Worm (Caenorhabditis elegans) whole organism, early embryonic: Measurements from ENCODE around the gene bus-12.

Experiments
- B0310.2 ChIP-seq: sonication (generic microtip); optimal IDR thresholded peaks from 2 replicates; lab custom pipeline; 2016; ENCODE audit warnings: mild to moderate bottlenecking, missing genetic modification characterization, missing compliant biosample characterization
- F13C5.2 ChIP-seq: sonication (generic microtip); optimal IDR thresholded peaks from 2 replicates; lab custom pipeline; 2017; ENCODE audit warnings: mild to moderate bottlenecking, missing genetic modification characterization, inconsistent platforms, missing compliant biosample characterization
- aly-1 ChIP-seq: sonication (generic microtip); optimal IDR thresholded peaks from 2 replicates; lab custom pipeline; 2016; ENCODE audit warnings: missing genetic modification characterization, missing compliant biosample characterization
- ama-1 ChIP-seq: fragments of 150-350 bp; optimal IDR thresholded peaks from 2 replicates; lab custom pipeline; 2014
- ceh-13 ChIP-seq: fragments of 200-800 bp; sonication (Bioruptor generic); optimal IDR thresholded peaks from 2 replicates; lab custom pipeline; 2018; ENCODE audit warnings: mild to moderate bottlenecking, missing genetic modification characterization, missing compliant biosample characterization
- ceh-36 ChIP-seq: sonication (generic microtip); optimal IDR thresholded peaks from 2 replicates; lab custom pipeline; 2016; ENCODE audit warnings: missing genetic modification characterization, inconsistent platforms, missing compliant biosample characterization
- ets-7 ChIP-seq: sonication (generic microtip); optimal IDR thresholded peaks from 2 replicates; lab custom pipeline; 2016; ENCODE audit warnings: missing genotype, missing genetic modification characterization, missing compliant biosample characterization
- flt-1 ChIP-seq: fragments of 200-800 bp; sonication (Bioruptor generic); IDR thresholded peaks from 2 replicates; pipeline ENCODE4 v1.3.6; 2022; ENCODE audit warnings: missing genetic modification characterization, missing compliant biosample characterization
- hmbx-1 ChIP-seq: sonication (generic microtip); optimal IDR thresholded peaks from 2 replicates; lab custom pipeline; 2016; ENCODE audit warnings: mild to moderate bottlenecking, missing genetic modification characterization, missing compliant biosample characterization
- hmg-4 ChIP-seq: fragments of 200-800 bp; sonication (Bioruptor generic); optimal IDR thresholded peaks from 2 replicates; lab custom pipeline; 2018; ENCODE audit warnings: mild to moderate bottlenecking, missing genetic modification characterization, missing compliant biosample characterization
- hnd-1 ChIP-seq: sonication (generic microtip); optimal IDR thresholded peaks from 2 replicates; lab custom pipeline; 2016; ENCODE audit warnings: missing genetic modification characterization, missing compliant biosample characterization
- pes-1 ChIP-seq: fragments of 200-800 bp; sonication (Bioruptor generic); IDR thresholded peaks from 2 replicates; pipeline ENCODE4 v1.3.6; 2022; ENCODE audit warnings: missing genetic modification reagents, missing genetic modification characterization, missing compliant biosample characterization
- scrt-1 ChIP-seq: fragments of 200-800 bp; sonication (Bioruptor generic); IDR thresholded peaks from 2 replicates; pipeline ENCODE4 v1.3.6; 2022; ENCODE audit warnings: missing genetic modification characterization, missing compliant biosample characterization
- sea-1 ChIP-seq: fragments of 200-800 bp; sonication (Bioruptor generic); conservative IDR thresholded peaks from 2 replicates; pipeline ENCODE4 v1.3.6; 2022; ENCODE audit warnings: missing genetic modification characterization, missing compliant biosample characterization
- tbx-11 ChIP-seq: fragments of 200-800 bp; sonication (Bioruptor generic); IDR thresholded peaks from 2 replicates; pipeline ENCODE4 v1.3.6; 2022; ENCODE audit warnings: missing genetic modification characterization, missing compliant biosample characterization
- tbx-37 ChIP-seq: fragments of 200-800 bp; sonication (Bioruptor generic); conservative IDR thresholded peaks from 2 replicates; pipeline ENCODE4 v1.3.6; 2022; ENCODE audit warnings: missing genetic modification reagents, missing genetic modification characterization, missing compliant biosample characterization
- tra-4 ChIP-seq: sonication (generic microtip); optimal IDR thresholded peaks from 2 replicates; lab custom pipeline; 2017; ENCODE audit warnings: missing genetic modification characterization, missing compliant biosample characterization

The bus-12 gene

DNA sequence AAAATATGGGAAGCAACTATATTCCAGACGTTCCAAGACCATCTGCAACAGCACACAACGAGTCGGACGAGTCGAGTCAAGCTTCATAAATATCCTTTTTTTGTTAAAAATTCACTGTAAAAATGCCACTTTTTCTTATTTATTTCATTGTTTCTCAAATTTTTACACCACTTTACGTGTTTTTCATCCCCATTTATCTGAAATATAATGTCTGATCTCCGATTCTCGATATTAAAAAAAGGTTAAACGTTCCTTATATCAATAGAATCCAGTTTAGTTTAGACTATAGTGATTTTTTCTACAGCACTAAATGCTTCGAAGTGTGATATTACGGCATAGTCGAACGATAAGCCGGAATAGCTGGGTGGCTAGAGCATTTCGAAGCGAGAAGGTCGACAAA is 47.5 kb downstream of the bus-12 start, which contains the start of gene Y67H2A.7:
Gene Y67H2A.7, plus strand, starts transcription at position 301 of the 400 bp plus-strand sequence.
- no peak for TF ChIP-seq aly-1 (tag; lab: Kevin White, UChicago)

DNA sequence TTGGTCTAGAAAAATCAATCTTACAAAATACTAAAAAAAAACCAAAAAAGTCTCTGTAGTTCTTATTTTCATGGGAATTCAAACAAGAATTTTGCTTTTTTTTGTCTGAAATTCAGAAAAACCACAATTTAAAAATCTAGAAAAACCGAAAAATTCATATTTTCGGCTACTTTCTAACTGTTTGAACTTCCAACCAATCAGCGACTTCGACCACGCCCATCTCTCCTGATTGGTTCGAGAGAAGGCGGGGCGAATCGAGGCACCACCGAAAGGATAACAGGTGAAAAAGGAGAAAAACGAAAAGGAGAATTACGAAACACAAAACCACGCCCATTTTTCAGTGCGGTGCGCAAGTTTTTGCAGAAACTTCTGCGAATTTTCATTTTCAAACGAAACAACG is 48.8 kb downstream of the bus-12 start:
- TF ChIP-seq tbx-37 (GFP tag; lab: Robert Waterston, UW) (no peak), tra-4 (tag; lab: Kevin White, UChicago) (no peak), B0310.2 (no peak), hmbx-1 (tag; lab: Kevin White, UChicago) (no peak), sea-1 (no peak), F13C5.2 (tag; lab: Kevin White, UChicago) (no peak), hnd-1 (tag; lab: Kevin White, UChicago) (no peak), ceh-13 (GFP tag; lab: Kevin White, UChicago) (no peak), pes-1 (GFP tag; lab: Robert Waterston, UW) (no peak), tbx-11 (GFP tag; lab: Robert Waterston, UW) (no peak), scrt-1 (GFP tag; lab: Robert Waterston, UW) (no peak), aly-1 (tag; lab: Kevin White, UChicago) (no peak), flt-1 (GFP tag; lab: Robert Waterston, UW) (no peak), ceh-36 (tag; lab: Kevin White, UChicago) (no peak), ama-1 (no peak), ets-7 (tag; lab: Kevin White, UChicago) (no peak), hmg-4 (GFP tag; lab: Kevin White, UChicago) (no peak)
